Fruit fly (Drosophila melanogaster): ENCODE data around the gene Sfp26Ad.

DNA sequence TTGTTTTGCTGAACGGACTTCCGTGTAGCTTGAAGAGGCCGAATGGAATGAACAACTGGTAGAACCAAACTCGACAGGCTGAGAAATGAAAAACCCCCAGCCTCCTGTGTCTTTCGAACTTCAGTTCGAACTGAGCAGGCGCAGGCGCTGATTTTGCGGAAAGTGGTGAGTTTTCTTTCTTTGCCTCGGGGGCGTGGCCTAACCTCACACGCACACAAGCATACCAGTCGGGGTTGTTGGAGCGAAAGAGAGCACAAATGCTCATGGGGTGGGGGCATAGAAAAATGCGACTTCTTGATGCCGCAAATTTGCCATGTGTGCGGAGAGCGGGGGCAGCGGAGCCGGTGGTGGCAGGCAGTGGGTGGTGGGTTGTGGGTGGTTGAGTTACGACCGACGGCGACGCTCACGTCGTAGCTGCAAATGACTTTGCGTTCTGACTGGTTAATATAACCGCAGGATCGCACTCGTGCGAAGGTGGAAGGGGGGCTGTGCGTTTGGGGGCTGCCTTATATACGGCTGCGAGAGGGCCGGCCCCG lies 19.4 kb downstream of the Sfp26Ad start, which contains the start of gene CG9016:
- TF ChIP-seq Mnt (GFP tag; optimal IDR thresholded peaks at IDR 0.05), result no peak
- no peak for TF ChIP-seq CG7045 (GFP tag; optimal IDR thresholded peaks at IDR 0.05)
- TF ChIP-seq Hr96 (GFP tag; optimal IDR thresholded peaks at IDR 0.05), result no peak
- TF ChIP-seq kay (GFP tag; ENCODE audit: borderline replicate concordance), result no peak
- TF ChIP-seq CG5204 (GFP tag; optimal IDR thresholded peaks at IDR 0.05), result no peak
- no peak for TF ChIP-seq toe (GFP tag; optimal IDR thresholded peaks at IDR 0.05)
